Worm (Caenorhabditis elegans) whole organism, L2 larva: ENCODE results near the gene unc-98.

ENCODE experiments used
- C34F6.9 ChIP-seq: fragments of 150-350 bp; optimal IDR thresholded peaks from 2 replicates; lab custom pipeline; 2014; ENCODE audit warnings: missing biosample characterization, missing genetic modification characterization
- F13H6.1 ChIP-seq: sonication (generic microtip); optimal IDR thresholded peaks from 2 replicates; lab custom pipeline; 2016; ENCODE audit warnings: missing genetic modification characterization, missing compliant biosample characterization
- R02D3.7 ChIP-seq: fragments of 150-350 bp; optimal IDR thresholded peaks from 2 replicates; lab custom pipeline; 2014; ENCODE audit warnings: missing biosample characterization, missing genetic modification characterization
- Y55F3AM.14 ChIP-seq: fragments of 200-800 bp; sonication (Bioruptor generic); optimal IDR thresholded peaks from 2 replicates; lab custom pipeline; 2018; ENCODE audit warnings: mild to moderate bottlenecking, missing genetic modification characterization, missing compliant biosample characterization
- ZK546.5 ChIP-seq: sonication (generic microtip); optimal IDR thresholded peaks from 2 replicates; lab custom pipeline; 2017; ENCODE audit warnings: missing biosample characterization, missing genetic modification characterization
- alr-1 ChIP-seq: fragments of 150-350 bp; optimal IDR thresholded peaks from 2 replicates; lab custom pipeline; 2014; ENCODE audit warnings: missing biosample characterization, missing genetic modification characterization
- aly-2 ChIP-seq: fragments of 150-350 bp; optimal IDR thresholded peaks from 2 replicates; lab custom pipeline; 2014; ENCODE audit warnings: missing biosample characterization, missing genetic modification characterization
- ama-1 ChIP-seq: fragments of 150-350 bp; optimal IDR thresholded peaks from 2 replicates; lab custom pipeline; 2018; ENCODE audit warnings: inconsistent platforms
- blmp-1 ChIP-seq: sonication (generic microtip); optimal IDR thresholded peaks from 2 replicates; lab custom pipeline; 2017; ENCODE audit warnings: missing genetic modification characterization, mild to moderate bottlenecking, missing compliant biosample characterization, antibody characterized with exemption, moderate library complexity; ENCODE audit not compliant: insufficient read depth
- ceh-16 ChIP-seq: fragments of 150-350 bp; optimal IDR thresholded peaks from 2 replicates; lab custom pipeline; 2014; ENCODE audit warnings: missing biosample characterization, missing genetic modification characterization
- ceh-82 ChIP-seq: fragments of 150-350 bp; optimal IDR thresholded peaks from 2 replicates; lab custom pipeline; 2014; ENCODE audit warnings: missing biosample characterization, missing genetic modification characterization
- crh-2 ChIP-seq: sonication (generic microtip); optimal IDR thresholded peaks from 2 replicates; lab custom pipeline; 2017; ENCODE audit warnings: missing biosample characterization, missing genetic modification characterization
- dmd-4 ChIP-seq: sonication (generic microtip); optimal IDR thresholded peaks from 2 replicates; lab custom pipeline; 2017; ENCODE audit warnings: missing biosample characterization, missing genetic modification characterization
- egl-27 ChIP-seq: sonication (generic microtip); optimal IDR thresholded peaks from 3 replicates; lab custom pipeline; 2017; ENCODE audit warnings: missing biosample characterization, missing genetic modification reagents, missing genetic modification characterization
- elt-1 ChIP-seq: fragments of 150-350 bp; optimal IDR thresholded peaks from 2 replicates; lab custom pipeline; 2014; ENCODE audit warnings: missing biosample characterization, missing genetic modification characterization
- elt-3 ChIP-seq: sonication (generic microtip); optimal IDR thresholded peaks from 2 replicates; lab custom pipeline; 2017; ENCODE audit warnings: missing biosample characterization, missing genetic modification characterization
- fos-1 ChIP-seq: fragments of 150-350 bp; optimal IDR thresholded peaks from 2 replicates; lab custom pipeline; 2014; ENCODE audit warnings: missing biosample characterization, missing genetic modification characterization
- gmeb-1 ChIP-seq: fragments of 150-350 bp; optimal IDR thresholded peaks from 2 replicates; lab custom pipeline; 2014; ENCODE audit warnings: missing biosample characterization, missing genetic modification characterization
- lin-11 ChIP-seq: fragments of 150-350 bp; sonication (generic microtip); optimal IDR thresholded peaks from 2 replicates; lab custom pipeline; 2014; ENCODE audit warnings: missing biosample characterization, missing genetic modification characterization, inconsistent platforms, mixed read lengths
- lin-13 ChIP-seq: fragments of 150-350 bp; optimal IDR thresholded peaks from 2 replicates; lab custom pipeline; 2014; ENCODE audit warnings: missing biosample characterization, missing genetic modification reagents, missing genetic modification characterization
- lin-39 ChIP-seq: fragments of 150-350 bp; optimal IDR thresholded peaks from 2 replicates; lab custom pipeline; 2014; ENCODE audit warnings: missing biosample characterization, missing genetic modification reagents, missing genetic modification characterization
- lsy-2 ChIP-seq, 2 experiments: fragments of 150-350 bp in 1 of 2; sonication (generic microtip) in 1 of 2; optimal IDR thresholded peaks; 2 replicates each; lab custom pipeline; 2014 to 2017; ENCODE audit warnings: missing biosample characterization in 2 of 2, missing genetic modification characterization in 2 of 2
- mab-5 ChIP-seq: fragments of 150-350 bp; optimal IDR thresholded peaks from 2 replicates; lab custom pipeline; 2014; ENCODE audit warnings: missing biosample characterization, missing genetic modification characterization
- mbf-1 ChIP-seq: sonication (generic microtip); optimal IDR thresholded peaks from 2 replicates; lab custom pipeline; 2017; ENCODE audit warnings: missing biosample characterization, missing genetic modification characterization
- mdl-1 ChIP-seq, 2 experiments: fragments of 150-350 bp in 1 of 2; sonication (generic microtip) in 1 of 2; optimal IDR thresholded peaks; 2 replicates each; lab custom pipeline; 2017; ENCODE audit warnings: missing biosample characterization in 2 of 2, missing genetic modification characterization in 2 of 2
- nhr-10 ChIP-seq: sonication (generic microtip); optimal IDR thresholded peaks from 2 replicates; lab custom pipeline; 2017; ENCODE audit warnings: missing biosample characterization, missing genetic modification characterization
- nhr-129 ChIP-seq: fragments of 150-350 bp; optimal IDR thresholded peaks from 2 replicates; lab custom pipeline; 2014; ENCODE audit warnings: missing biosample characterization, missing genetic modification characterization
- nhr-21 ChIP-seq: fragments of 150-350 bp; optimal IDR thresholded peaks from 2 replicates; lab custom pipeline; 2014; ENCODE audit warnings: missing biosample characterization, missing genetic modification characterization
- nhr-23 ChIP-seq: fragments of 150-350 bp; optimal IDR thresholded peaks from 2 replicates; lab custom pipeline; 2014; ENCODE audit warnings: missing biosample characterization, missing genetic modification reagents, missing genetic modification characterization
- nhr-237 ChIP-seq: fragments of 150-350 bp; optimal IDR thresholded peaks from 2 replicates; lab custom pipeline; 2014; ENCODE audit warnings: missing biosample characterization, missing genetic modification characterization
- nhr-25 ChIP-seq: fragments of 150-350 bp; sonication (generic microtip); optimal IDR thresholded peaks from 3 replicates; lab custom pipeline; 2014; ENCODE audit warnings: missing biosample characterization, missing genetic modification characterization
- nhr-6 ChIP-seq: fragments of 150-350 bp; optimal IDR thresholded peaks from 2 replicates; lab custom pipeline; 2014; ENCODE audit warnings: missing biosample characterization, missing genetic modification characterization
- nhr-77 ChIP-seq: fragments of 150-350 bp; optimal IDR thresholded peaks from 2 replicates; lab custom pipeline; 2014; ENCODE audit warnings: missing biosample characterization, missing genetic modification characterization
- sem-4 ChIP-seq: fragments of 150-350 bp; optimal IDR thresholded peaks from 2 replicates; lab custom pipeline; 2014; ENCODE audit warnings: missing biosample characterization, missing genetic modification reagents, missing genetic modification characterization
- skn-1 ChIP-seq: sonication (generic microtip); optimal IDR thresholded peaks from 2 replicates; lab custom pipeline; 2017; ENCODE audit warnings: missing biosample characterization, missing genetic modification characterization
- sma-3 ChIP-seq: sonication (generic microtip); optimal IDR thresholded peaks from 2 replicates; lab custom pipeline; 2016; ENCODE audit warnings: missing genetic modification reagents, missing genetic modification characterization, missing compliant biosample characterization
- sma-9 ChIP-seq, 2 experiments: fragments of 150-350 bp in 1 of 2; sonication (generic microtip) in 1 of 2; optimal IDR thresholded peaks; 2 replicates each; lab custom pipeline; 2014 to 2016; ENCODE audit warnings: missing genetic modification characterization in 2 of 2, mild to moderate bottlenecking in 1 of 2, missing biosample characterization in 1 of 2, missing compliant biosample characterization in 1 of 2, missing genetic modification reagents in 1 of 2, moderate library complexity in 1 of 2
- snpc-4 ChIP-seq: fragments of 150-350 bp; optimal IDR thresholded peaks from 2 replicates; lab custom pipeline; 2014; ENCODE audit warnings: missing biosample characterization, missing genetic modification characterization
- unc-39 ChIP-seq: fragments of 150-350 bp; optimal IDR thresholded peaks from 2 replicates; lab custom pipeline; 2014; ENCODE audit warnings: missing biosample characterization, missing genetic modification characterization
- unc-55 ChIP-seq: fragments of 150-350 bp; sonication (generic microtip); optimal IDR thresholded peaks from 3 replicates; lab custom pipeline; 2014; ENCODE audit warnings: missing biosample characterization, missing genetic modification reagents, missing genetic modification characterization
- unc-62 ChIP-seq: fragments of 150-350 bp; optimal IDR thresholded peaks from 2 replicates; lab custom pipeline; 2014; ENCODE audit warnings: missing biosample characterization, missing genetic modification reagents, missing genetic modification characterization
- zag-1 ChIP-seq: fragments of 150-350 bp; optimal IDR thresholded peaks from 2 replicates; lab custom pipeline; 2014; ENCODE audit warnings: missing biosample characterization, missing genetic modification characterization
- ztf-1 ChIP-seq: fragments of 200-800 bp; sonication (Bioruptor generic); conservative IDR thresholded peaks from 2 replicates; pipeline ENCODE4 v1.3.6; 2022; ENCODE audit warnings: missing genetic modification characterization, missing compliant biosample characterization
- ztf-11 ChIP-seq: sonication (generic microtip); optimal IDR thresholded peaks from 2 replicates; lab custom pipeline; 2017; ENCODE audit warnings: missing biosample characterization, missing genetic modification characterization
- ztf-4 ChIP-seq: fragments of 150-350 bp; optimal IDR thresholded peaks from 2 replicates; lab custom pipeline; 2014; ENCODE audit warnings: missing biosample characterization, missing genetic modification characterization

Gene unc-98

DNA sequence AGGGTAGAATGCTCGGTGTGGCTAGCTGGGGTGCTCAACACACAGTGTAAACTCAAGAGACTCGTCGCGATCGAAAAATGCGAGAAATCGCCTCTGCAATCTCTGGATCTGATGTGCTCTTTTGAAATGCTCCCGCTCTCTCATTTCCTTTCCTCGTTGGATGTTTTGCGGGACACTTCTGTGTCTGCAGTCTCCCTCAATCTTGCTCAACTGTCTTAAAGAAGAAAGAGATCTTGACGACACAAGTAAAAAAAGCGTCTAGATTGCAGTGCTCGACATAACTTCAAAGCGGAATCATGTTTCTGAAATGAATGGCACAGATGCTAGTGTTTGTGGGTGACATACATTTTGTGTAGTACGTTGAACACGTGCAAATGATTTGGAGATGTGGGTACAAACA is 210 bp upstream of the unc-98 start:
- TF ChIP-seq C34F6.9: peak; percentile 24
- no peak for TF ChIP-seq mbf-1 (tag; lab: Kevin White, UChicago)
- TF ChIP-seq blmp-1 (tag; lab: Kevin White, UChicago): no peak
- TF ChIP-seq F13H6.1 (tag; lab: Kevin White, UChicago): peak; percentile 72
- peak; percentile 67 for TF ChIP-seq nhr-129 (tag; lab: Kevin White, UChicago)
- no peak for TF ChIP-seq ztf-1
- peak; percentile 56 for TF ChIP-seq sma-9 (GFP tag; optimal IDR thresholded peaks at IDR 0.05; lab: Kevin White, UChicago)
- no peak for TF ChIP-seq sma-9 (tag; optimal IDR thresholded peaks at IDR 0.05; lab: Kevin White, UChicago)
- no peak for TF ChIP-seq ceh-16 (tag; lab: Kevin White, UChicago)
- TF ChIP-seq crh-2: no peak
- no peak for TF ChIP-seq nhr-21 (tag; lab: Kevin White, UChicago)
- no peak for TF ChIP-seq nhr-6
- TF ChIP-seq mdl-1 (tag; optimal IDR thresholded peaks at IDR 0.05; lab: Kevin White, UChicago): no peak
- no peak for TF ChIP-seq unc-62
- TF ChIP-seq, all 48 proteins: peak for 4

DNA sequence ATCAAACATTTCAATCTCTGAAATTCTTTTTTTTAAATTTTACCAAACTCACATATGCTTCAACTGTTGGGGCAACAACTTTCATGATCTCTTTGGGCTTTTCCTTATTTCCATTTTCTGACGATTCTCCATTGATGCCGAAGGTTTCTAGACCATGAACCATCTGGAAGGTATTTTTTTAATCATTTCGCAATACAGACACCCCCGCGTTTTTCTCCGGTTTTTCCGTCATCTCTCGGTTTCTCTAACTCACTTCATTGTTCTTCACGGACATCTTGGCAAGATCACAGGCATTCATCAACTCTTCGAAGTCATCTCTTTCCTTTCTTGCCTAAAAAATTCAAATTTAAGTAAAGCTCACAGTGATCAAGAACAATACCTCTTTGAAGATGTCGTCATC is 247 bp downstream of the unc-98 start:
- no peak for TF ChIP-seq mab-5 (tag; lab: Kevin White, UChicago)
- TF ChIP-seq snpc-4 (tag; lab: Kevin White, UChicago): no peak
- TF ChIP-seq R02D3.7 (tag; lab: Kevin White, UChicago): no peak
- no peak for TF ChIP-seq skn-1 (tag; lab: Kevin White, UChicago)
- no peak for TF ChIP-seq C34F6.9
- no peak for TF ChIP-seq lin-11
- TF ChIP-seq ama-1 (lab: Kevin White, UChicago): no peak
- peak; percentile 18 for TF ChIP-seq unc-55 (GFP tag; lab: Kevin White, UChicago)

DNA sequence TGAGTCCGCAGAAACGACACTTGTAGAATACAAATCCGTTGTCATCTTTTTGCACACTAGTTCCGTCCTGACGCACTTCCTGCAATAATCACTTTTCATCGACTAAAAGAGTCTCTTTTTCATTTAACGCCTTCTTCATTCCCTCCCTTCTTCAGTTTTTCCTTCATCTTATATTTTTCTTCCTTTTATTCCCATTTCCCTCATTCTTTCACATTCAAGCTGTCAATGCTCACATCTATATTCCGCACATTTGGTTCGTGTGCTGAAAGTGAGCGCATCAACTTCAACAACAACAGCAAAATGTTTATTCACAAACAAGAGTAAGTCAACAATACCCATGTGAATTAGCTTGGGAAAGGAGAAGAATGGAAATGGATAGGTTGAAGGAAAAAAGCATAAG is 1.4 kb downstream of the unc-98 start, which contains the start of gene pcyt-1:
Gene pcyt-1 (plus strand): TSS at position 301 of the 400 bp plus-strand sequence.
- TF ChIP-seq ZK546.5 (tag; lab: Kevin White, UChicago) (no peak), unc-55 (GFP tag; lab: Kevin White, UChicago) (peak; percentile 15)

DNA sequence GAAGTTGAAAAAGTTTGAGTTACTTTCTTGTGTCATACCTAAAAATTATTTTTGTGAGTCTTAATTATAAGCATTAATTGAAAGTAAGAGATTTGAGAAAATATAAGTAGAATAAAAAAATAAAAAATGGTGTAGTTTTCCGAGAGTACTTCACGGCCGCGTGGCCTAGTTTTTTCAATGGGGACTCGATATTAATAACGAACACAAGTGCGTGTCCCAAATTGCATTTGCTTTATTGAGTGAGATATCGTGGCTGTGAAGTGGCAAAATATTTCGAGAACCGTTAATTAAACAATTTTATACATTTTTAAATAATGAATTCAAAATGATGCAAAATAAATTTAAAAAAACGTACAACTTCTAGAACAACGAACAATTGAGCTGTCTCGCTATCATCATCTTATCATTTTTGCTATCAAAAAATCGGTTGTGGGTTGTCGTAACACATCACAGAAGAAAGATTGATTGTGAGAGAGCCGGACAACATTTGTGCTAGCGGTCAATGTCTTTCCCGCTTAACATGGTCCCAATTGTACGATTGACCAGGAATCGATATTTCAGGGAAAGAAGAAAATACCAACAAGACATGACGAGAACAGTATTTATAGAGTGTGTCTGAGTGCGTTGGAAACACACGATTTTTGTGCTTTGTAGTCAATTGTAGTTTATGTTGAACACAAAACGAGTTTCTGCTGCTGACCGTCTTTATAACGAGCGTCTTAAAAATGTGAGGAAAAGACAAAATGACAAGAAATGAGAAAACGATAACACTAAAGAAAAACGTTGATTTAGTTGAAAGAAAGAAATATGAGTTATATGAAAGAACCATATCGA is 3.5 kb downstream of the unc-98 start, which contains the start of gene apy-1:
Gene apy-1 (minus strand): TSS at position 38 of the 834 bp plus-strand sequence.
- peak; percentile 2 for TF ChIP-seq sma-3 (GFP tag; lab: Kevin White, UChicago)
- peak; percentile 48 for TF ChIP-seq F13H6.1 (tag; lab: Kevin White, UChicago)
- TF ChIP-seq ztf-4 (tag; lab: Kevin White, UChicago): no peak
- no peak for TF ChIP-seq R02D3.7 (tag; lab: Kevin White, UChicago)
- TF ChIP-seq nhr-237 (tag; lab: Kevin White, UChicago): no peak
- TF ChIP-seq sem-4 (tag; lab: Kevin White, UChicago): no peak
- no peak for TF ChIP-seq nhr-23
- no peak for TF ChIP-seq ceh-82 (tag; lab: Kevin White, UChicago)
- TF ChIP-seq sma-9 (GFP tag; optimal IDR thresholded peaks at IDR 0.05; lab: Kevin White, UChicago): peak; percentile 28
- no peak for TF ChIP-seq sma-9 (tag; optimal IDR thresholded peaks at IDR 0.05; lab: Kevin White, UChicago)
- no peak for TF ChIP-seq ama-1 (lab: Kevin White, UChicago)
- no peak for TF ChIP-seq aly-2 (tag; lab: Kevin White, UChicago)
- peak in 1 of 2 experiments; percentile 66 for TF ChIP-seq lsy-2 (tag; optimal IDR thresholded peaks at IDR 0.05; lab: Kevin White, UChicago)
- TF ChIP-seq elt-3 (tag; lab: Kevin White, UChicago): no peak
- no peak for TF ChIP-seq lin-13
- TF ChIP-seq dmd-4: no peak
- TF ChIP-seq elt-1 (tag; lab: Kevin White, UChicago): no peak
- TF ChIP-seq ZK546.5 (tag; lab: Kevin White, UChicago): no peak
- TF ChIP-seq zag-1 (tag; lab: Kevin White, UChicago): no peak
- no peak for TF ChIP-seq nhr-77 (tag; lab: Kevin White, UChicago)
- peak; percentile 48 for TF ChIP-seq nhr-25
- peak; percentile 32 for TF ChIP-seq crh-2
- TF ChIP-seq Y55F3AM.14 (GFP tag; lab: Kevin White, UChicago): no peak
- TF ChIP-seq nhr-21 (tag; lab: Kevin White, UChicago): peak; percentile 18
- TF ChIP-seq gmeb-1 (tag; lab: Kevin White, UChicago): no peak
- no peak for TF ChIP-seq skn-1 (tag; lab: Kevin White, UChicago)
- TF ChIP-seq ztf-1: no peak
- TF ChIP-seq ceh-16 (tag; lab: Kevin White, UChicago): no peak
- TF ChIP-seq fos-1 (tag; lab: Kevin White, UChicago): peak; percentile 16
- no peak for TF ChIP-seq nhr-6
- TF ChIP-seq unc-39 (tag; lab: Kevin White, UChicago): no peak
- peak; percentile 16 for TF ChIP-seq nhr-129 (tag; lab: Kevin White, UChicago)
- TF ChIP-seq nhr-10: no peak
- no peak for TF ChIP-seq ztf-11 (tag; lab: Kevin White, UChicago)
- no peak for TF ChIP-seq lin-39 (tag; lab: Kevin White, UChicago)
- no peak for TF ChIP-seq egl-27 (tag; lab: Kevin White, UChicago)
- TF ChIP-seq C34F6.9: peak; percentile 51
- TF ChIP-seq alr-1 (tag; lab: Kevin White, UChicago): no peak
